Fruit fly (Drosophila melanogaster): ENCODE results near the gene SpdS.

- no peak for TF ChIP-seq CG8478 (optimal IDR thresholded peaks at IDR 0.05)
- no peak for TF ChIP-seq CTCF (optimal IDR thresholded peaks at IDR 0.05)
Measured at dm6 chr3R:9632110-9632921, 875 bp downstream of the SpdS start.

All from S2 (cell line).